Fruit fly (Drosophila melanogaster) whole organism, adult: ENCODE measurements around the gene CG11263.

Experiments used
- CG33017 ChIP-seq: fragments of 200-800 bp; sonication (Bioruptor generic); optimal IDR thresholded peaks from 2 replicates; lab custom pipeline; 2018; ENCODE audit warnings: missing biosample characterization, mild to moderate bottlenecking, missing genetic modification characterization, moderate library complexity
- CG7101 ChIP-seq: fragments of 200-800 bp; sonication (Bioruptor generic); optimal IDR thresholded peaks from 2 replicates; lab custom pipeline; 2018; ENCODE audit warnings: missing biosample characterization, mild to moderate bottlenecking, missing genetic modification characterization, moderate library complexity
- Hr96 ChIP-seq: fragments of 200-800 bp; sonication (Bioruptor generic); optimal IDR thresholded peaks from 2 replicates; lab custom pipeline; 2016; ENCODE audit warnings: missing biosample characterization, missing genetic modification characterization
- Mnt ChIP-seq: fragments of 200-800 bp; sonication (Bioruptor generic); optimal IDR thresholded peaks from 2 replicates; lab custom pipeline; 2016; ENCODE audit warnings: missing biosample characterization, mild to moderate bottlenecking, missing genetic modification characterization
- bab1 ChIP-seq: fragments of 200-800 bp; sonication (Bioruptor generic); optimal IDR thresholded peaks from 3 replicates; lab custom pipeline; 2019; ENCODE audit warnings: missing biosample characterization, mild to moderate bottlenecking, missing genetic modification characterization, moderate library complexity
- cnc ChIP-seq, 2 experiments: fragments of >200 bp; optimal IDR thresholded peaks; 2 replicates each; lab custom pipeline; 2017
- kay ChIP-seq: fragments of 200-800 bp; sonication (Bioruptor generic); peaks from one replicate; lab custom pipeline; 2016; ENCODE audit warnings: missing biosample characterization, missing genetic modification characterization, borderline replicate concordance
- pad ChIP-seq: fragments of 200-800 bp; sonication (Bioruptor generic); optimal IDR thresholded peaks from 3 replicates; lab custom pipeline; 2017; ENCODE audit warnings: missing biosample characterization, missing genetic modification characterization, mild to moderate bottlenecking, moderate library complexity, missing genetic modification reagents

dm6 chr3L:12994835-12995234 lies 11.8 kb upstream of the CG11263 start, which contains the start of gene CG11262:
- no peak for TF ChIP-seq CG33017 (tag; lab: Kevin White, UChicago)
- no peak for TF ChIP-seq bab1 (GFP tag; lab: Kevin White, UChicago)
- TF ChIP-seq kay (GFP tag; lab: Kevin White, UChicago) = no peak
- no peak for TF ChIP-seq pad
- TF ChIP-seq Mnt (GFP tag; lab: Kevin White, UChicago) = no peak
- no peak for TF ChIP-seq Hr96 (GFP tag; lab: Kevin White, UChicago)
- no peak for TF ChIP-seq CG7101 (tag; lab: Kevin White, UChicago)
- TF ChIP-seq cnc (optimal IDR thresholded peaks at IDR 0.05; lab: Kevin White, UChicago) = no peak
